Fruit fly (Drosophila melanogaster) whole organism, embryonic: Measurements from ENCODE around the gene IntS4.

ENCODE experiments used
- Atf6 ChIP-seq: fragments of 200-800 bp; sonication (Bioruptor generic); IDR thresholded peaks from 2 replicates; pipeline ENCODE4 v1.3.6; 2022; ENCODE audit warnings: missing biosample characterization, missing genetic modification characterization
- BEAF-32 ChIP-seq: fragments of 200-800 bp; sonication (Bioruptor generic); optimal IDR thresholded peaks from 3 replicates; lab custom pipeline; 2017; ENCODE audit warnings: missing biosample characterization, missing genetic modification characterization, mild to moderate bottlenecking, moderate library complexity, missing genetic modification reagents
- Bteb2 ChIP-seq: fragments of 200-800 bp; sonication (Bioruptor generic); optimal IDR thresholded peaks from 2 replicates; lab custom pipeline; 2016; ENCODE audit warnings: missing biosample characterization, missing genetic modification characterization
- CG10565 ChIP-seq: fragments of 200-800 bp; sonication (Bioruptor generic); optimal IDR thresholded peaks from 3 replicates; lab custom pipeline; 2016; ENCODE audit warnings: missing biosample characterization, mild to moderate bottlenecking, missing genetic modification characterization
- CG11456 ChIP-seq: fragments of 200-800 bp; sonication (Bioruptor generic); IDR thresholded peaks from 3 replicates; pipeline ENCODE4 v1.3.6; 2022; ENCODE audit warnings: missing biosample characterization, missing genetic modification characterization
- CG1233 ChIP-seq: fragments of 200-800 bp; sonication (Bioruptor generic); optimal IDR thresholded peaks from 4 replicates; lab custom pipeline; 2018; ENCODE audit warnings: missing biosample characterization, mild to moderate bottlenecking, missing genetic modification characterization
- CG12769 ChIP-seq: fragments of 200-800 bp; sonication (Bioruptor generic); optimal IDR thresholded peaks from 2 replicates; lab custom pipeline; 2019; ENCODE audit warnings: missing biosample characterization, mild to moderate bottlenecking, missing genetic modification characterization, moderate library complexity
- CG13296 ChIP-seq: fragments of 200-800 bp; sonication (Bioruptor generic); optimal IDR thresholded peaks from 3 replicates; lab custom pipeline; 2018; ENCODE audit warnings: missing biosample characterization, mild to moderate bottlenecking, missing genetic modification characterization
- CG13624 ChIP-seq: fragments of 200-800 bp; sonication (Bioruptor generic); optimal IDR thresholded peaks from 2 replicates; lab custom pipeline; 2016; ENCODE audit warnings: missing biosample characterization, missing genetic modification characterization
- CG15073 ChIP-seq: fragments of 200-800 bp; sonication (Bioruptor generic); optimal IDR thresholded peaks from 2 replicates; lab custom pipeline; 2016; ENCODE audit warnings: missing biosample characterization, missing genetic modification characterization
- CG15514 ChIP-seq: fragments of 200-800 bp; sonication (Bioruptor generic); optimal IDR thresholded peaks from 3 replicates; lab custom pipeline; 2017; ENCODE audit warnings: missing biosample characterization, missing genetic modification characterization, mild to moderate bottlenecking, moderate library complexity, missing genetic modification reagents
- CG1603 ChIP-seq: fragments of 200-800 bp; sonication (Bioruptor generic); optimal IDR thresholded peaks from 2 replicates; lab custom pipeline; 2019; ENCODE audit warnings: missing biosample characterization, mild to moderate bottlenecking, missing genetic modification characterization, moderate library complexity
- CG17328 ChIP-seq: fragments of 200-800 bp; sonication (Bioruptor generic); IDR thresholded peaks from 2 replicates; pipeline ENCODE4 v1.3.6; 2022; ENCODE audit warnings: missing biosample characterization, missing genetic modification characterization
- CG17912 ChIP-seq: fragments of 200-800 bp; sonication (Bioruptor generic); optimal IDR thresholded peaks from 2 replicates; lab custom pipeline; 2018; ENCODE audit warnings: missing biosample characterization, mild to moderate bottlenecking, missing genetic modification characterization
- CG2875 ChIP-seq: fragments of 200-800 bp; sonication (Bioruptor generic); optimal IDR thresholded peaks from 2 replicates; lab custom pipeline; 2017; ENCODE audit warnings: missing biosample characterization, mild to moderate bottlenecking, missing genetic modification characterization, missing genetic modification reagents
- CG2889 ChIP-seq: fragments of 200-800 bp; sonication (Bioruptor generic); IDR thresholded peaks from 3 replicates; pipeline ENCODE4 v1.3.6; 2022; ENCODE audit warnings: missing biosample characterization, missing genetic modification characterization
- CG3281 ChIP-seq: fragments of 200-800 bp; sonication (Bioruptor generic); optimal IDR thresholded peaks from 3 replicates; lab custom pipeline; 2017; ENCODE audit warnings: missing biosample characterization, mild to moderate bottlenecking, missing genetic modification characterization
- CG34422 ChIP-seq: fragments of 200-800 bp; sonication (Bioruptor generic); IDR thresholded peaks from 3 replicates; pipeline ENCODE4 v1.3.6; 2022; ENCODE audit warnings: missing biosample characterization, missing genetic modification characterization
- CG4707 ChIP-seq: fragments of 200-800 bp; sonication (Bioruptor generic); optimal IDR thresholded peaks from 2 replicates; lab custom pipeline; 2018; ENCODE audit warnings: missing biosample characterization, mild to moderate bottlenecking, missing genetic modification characterization, moderate library complexity
- CG7987 ChIP-seq: fragments of 200-800 bp; sonication (Bioruptor generic); optimal IDR thresholded peaks from 2 replicates; lab custom pipeline; 2018; ENCODE audit warnings: missing biosample characterization, mild to moderate bottlenecking, missing genetic modification characterization, moderate library complexity
- CG8388 ChIP-seq: fragments of 200-800 bp; sonication (Bioruptor generic); optimal IDR thresholded peaks from 2 replicates; lab custom pipeline; 2019; ENCODE audit warnings: missing biosample characterization, mild to moderate bottlenecking, missing genetic modification characterization, moderate library complexity
- Fer1 ChIP-seq: fragments of 200-800 bp; sonication (Bioruptor generic); optimal IDR thresholded peaks from 2 replicates; lab custom pipeline; 2017; ENCODE audit warnings: missing biosample characterization, mild to moderate bottlenecking, missing genetic modification characterization
- Hr3 ChIP-seq: fragments of 200-800 bp; sonication (Bioruptor generic); optimal IDR thresholded peaks from 3 replicates; lab custom pipeline; 2016; ENCODE audit warnings: missing biosample characterization, missing genetic modification characterization
- Hr78 ChIP-seq, 2 experiments: fragments of 200-800 bp in 1 of 2; fragments of >200 bp in 1 of 2; sonication (Bioruptor generic) in 1 of 2; optimal IDR thresholded peaks; 2 replicates each; lab custom pipeline; 2017 to 2019; ENCODE audit warnings: missing biosample characterization in 2 of 2, missing genetic modification characterization in 2 of 2, mild to moderate bottlenecking in 1 of 2, moderate library complexity in 1 of 2
- Meics ChIP-seq: fragments of 200-800 bp; sonication (Bioruptor generic); optimal IDR thresholded peaks from 2 replicates; lab custom pipeline; 2017; ENCODE audit warnings: missing biosample characterization, mild to moderate bottlenecking, missing genetic modification characterization
- Nf-YA ChIP-seq: fragments of 200-800 bp; sonication (Bioruptor generic); IDR thresholded peaks from 2 replicates; pipeline ENCODE4 v1.3.6; 2022; ENCODE audit warnings: missing biosample characterization, missing genetic modification characterization
- Stat92E ChIP-seq, 3 experiments: fragments of >200 bp in 2 of 3; fragments of 200-800 bp in 1 of 3; sonication (Bioruptor generic) in 1 of 3; optimal IDR thresholded peaks; 2 replicates each; lab custom pipeline; 2017 to 2019; ENCODE audit warnings: missing biosample characterization in 3 of 3, missing genetic modification characterization in 3 of 3, mild to moderate bottlenecking in 1 of 3, moderate library complexity in 1 of 3
- Taf1 ChIP-seq: fragments of 200-800 bp; sonication (Bioruptor generic); IDR thresholded peaks from 2 replicates; pipeline ENCODE4 v1.3.6; 2022; ENCODE audit warnings: missing biosample characterization, missing genetic modification characterization
- Trl ChIP-seq, 3 experiments: fragments of >200 bp in 2 of 3; fragments of 200-800 bp in 1 of 3; sonication (Bioruptor generic) in 1 of 3; optimal IDR thresholded peaks; 2 replicates in 1 of 3; 3 replicates in 2 of 3; lab custom pipeline; 2016 to 2017; ENCODE audit warnings: missing biosample characterization in 1 of 3, missing genetic modification characterization in 1 of 3
- bab2 ChIP-seq: fragments of 200-800 bp; sonication (Bioruptor generic); optimal IDR thresholded peaks from 2 replicates; lab custom pipeline; 2016; ENCODE audit warnings: missing biosample characterization, missing genetic modification characterization
- bbx ChIP-seq: fragments of 200-800 bp; sonication (Bioruptor generic); IDR thresholded peaks from 2 replicates; pipeline ENCODE4 v1.3.6; 2022; ENCODE audit warnings: missing biosample characterization, missing genetic modification characterization; ENCODE audit not compliant: partially characterized antibody
- bcd ChIP-seq: fragments of 200-800 bp; sonication (Bioruptor generic); optimal IDR thresholded peaks from 2 replicates; lab custom pipeline; 2017; ENCODE audit warnings: missing biosample characterization, mild to moderate bottlenecking, missing genetic modification characterization
- br ChIP-seq: fragments of >200 bp; optimal IDR thresholded peaks from 2 replicates; lab custom pipeline; 2017
- cato ChIP-seq: fragments of 200-800 bp; sonication (Bioruptor generic); optimal IDR thresholded peaks from 2 replicates; lab custom pipeline; 2016; ENCODE audit warnings: missing biosample characterization, missing genetic modification characterization, borderline replicate concordance
- ci ChIP-seq: fragments of 200-800 bp; sonication (Bioruptor generic); IDR thresholded peaks from 3 replicates; pipeline ENCODE4 v1.3.6; 2022; ENCODE audit warnings: missing biosample characterization, missing genetic modification characterization
- dmrt11E ChIP-seq: fragments of 200-800 bp; sonication (Bioruptor generic); optimal IDR thresholded peaks from 3 replicates; lab custom pipeline; 2018; ENCODE audit warnings: missing biosample characterization, mild to moderate bottlenecking, missing genetic modification characterization, moderate library complexity
- dmrt99B ChIP-seq: fragments of 200-800 bp; sonication (Bioruptor generic); optimal IDR thresholded peaks from 2 replicates; lab custom pipeline; 2018; ENCODE audit warnings: missing biosample characterization, mild to moderate bottlenecking, missing genetic modification characterization, moderate library complexity
- dpn ChIP-seq, 2 experiments: fragments of 200-800 bp; sonication (Bioruptor generic); optimal IDR thresholded peaks; 3 replicates each; lab custom pipeline; 2016; ENCODE audit warnings: missing biosample characterization in 2 of 2, missing genetic modification characterization in 2 of 2
- esg ChIP-seq: fragments of 200-800 bp; sonication (Bioruptor generic); conservative IDR thresholded peaks from 2 replicates; pipeline ENCODE4 v1.3.6; 2022; ENCODE audit warnings: missing biosample characterization, missing genetic modification characterization
- fd96Cb ChIP-seq: fragments of 200-800 bp; sonication (Bioruptor generic); optimal IDR thresholded peaks from 2 replicates; lab custom pipeline; 2018; ENCODE audit warnings: missing biosample characterization, mild to moderate bottlenecking, missing genetic modification characterization, moderate library complexity
- gcm ChIP-seq: fragments of 200-800 bp; sonication (Bioruptor generic); optimal IDR thresholded peaks from 2 replicates; lab custom pipeline; 2019; ENCODE audit warnings: missing biosample characterization, mild to moderate bottlenecking, missing genetic modification characterization, moderate library complexity
- repo ChIP-seq: fragments of 200-800 bp; sonication (Bioruptor generic); optimal IDR thresholded peaks from 2 replicates; lab custom pipeline; 2016; ENCODE audit warnings: missing biosample characterization, missing genetic modification characterization
- run ChIP-seq: fragments of 200-800 bp; sonication (Bioruptor generic); optimal IDR thresholded peaks from 3 replicates; lab custom pipeline; 2018; ENCODE audit warnings: missing biosample characterization, mild to moderate bottlenecking, missing genetic modification characterization
- sens-2 ChIP-seq: fragments of 200-800 bp; sonication (Bioruptor generic); IDR thresholded peaks from 2 replicates; pipeline ENCODE4 v1.3.6; 2022; ENCODE audit warnings: missing biosample characterization, missing genetic modification characterization
- slbo ChIP-seq: fragments of 200-800 bp; sonication (Bioruptor generic); IDR thresholded peaks from 2 replicates; pipeline ENCODE4 v1.3.6; 2022; ENCODE audit warnings: missing biosample characterization, missing genetic modification characterization
- stwl ChIP-seq: fragments of 200-800 bp; sonication (Bioruptor generic); optimal IDR thresholded peaks from 3 replicates; lab custom pipeline; 2018; ENCODE audit warnings: missing biosample characterization, mild to moderate bottlenecking, missing genetic modification characterization, moderate library complexity
- tup ChIP-seq: fragments of 200-800 bp; sonication (Bioruptor generic); optimal IDR thresholded peaks from 2 replicates; lab custom pipeline; 2016; ENCODE audit warnings: missing biosample characterization, mild to moderate bottlenecking, missing genetic modification characterization, moderate library complexity
- wdn ChIP-seq: fragments of 200-800 bp; sonication (Bioruptor generic); IDR thresholded peaks from 2 replicates; pipeline ENCODE4 v1.3.6; 2022; ENCODE audit warnings: missing biosample characterization, missing genetic modification characterization
- zfh1 ChIP-seq: fragments of 200-800 bp; sonication (Bioruptor generic); IDR thresholded peaks from 3 replicates; pipeline ENCODE4 v1.3.6; 2022; ENCODE audit warnings: missing biosample characterization, missing genetic modification characterization

IntS4 gene

DNA sequence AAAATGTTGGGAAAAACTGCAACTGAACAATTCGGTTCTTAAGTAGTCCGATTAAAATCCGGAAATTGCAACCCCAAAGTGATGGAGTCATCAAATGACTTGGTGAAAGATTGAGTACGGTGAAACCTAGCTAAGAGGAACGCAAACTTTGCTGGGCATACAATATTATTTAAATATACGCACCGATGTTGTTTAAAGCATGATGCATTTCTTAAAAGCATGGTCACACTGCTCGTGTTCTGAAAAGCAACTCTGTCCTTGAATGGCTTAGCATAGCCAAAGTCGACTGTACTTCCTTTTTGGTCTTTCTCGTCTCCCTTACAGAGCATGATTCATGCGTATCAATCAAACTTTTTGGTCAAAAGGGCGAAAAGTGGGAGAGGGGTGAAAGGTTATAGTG, 21.9 kb downstream of the IntS4 start (continued):
- no peak for TF ChIP-seq CG3281 (GFP tag; lab: Kevin White, UChicago)
- 0 out of 2 replicates have a peak, but pooled peaks have one; percentile 15 for TF ChIP-seq CG17328 (GFP tag; lab: Robert Waterston, UW)
- no peak for TF ChIP-seq CG15073 (GFP tag; lab: Kevin White, UChicago)
- peak; percentile 50; the same call in 1 of the 2 replicates for TF ChIP-seq Atf6
- peak; percentile 7 for TF ChIP-seq bcd (GFP tag; lab: Kevin White, UChicago)
- TF ChIP-seq Meics (GFP tag; lab: Kevin White, UChicago), result peak; percentile 15
- no peak for TF ChIP-seq fd96Cb (tag; lab: Kevin White, UChicago)
- no peak for TF ChIP-seq CG8388 (GFP tag; lab: Kevin White, UChicago)
- TF ChIP-seq BEAF-32, result no peak
- TF ChIP-seq bab2 (GFP tag; lab: Kevin White, UChicago), result peak; percentile 31
- no peak for TF ChIP-seq Hr3
- TF ChIP-seq dmrt99B (tag; lab: Kevin White, UChicago), result peak; percentile 61
- TF ChIP-seq run (tag; lab: Kevin White, UChicago), result no peak
- no peak for TF ChIP-seq CG10565
- TF ChIP-seq Fer1 (GFP tag; lab: Kevin White, UChicago), result peak; percentile 44
- TF ChIP-seq Bteb2 (GFP tag; lab: Kevin White, UChicago), result no peak
- no peak for TF ChIP-seq CG13624 (GFP tag; lab: Kevin White, UChicago)
- TF ChIP-seq dpn (GFP tag; optimal IDR thresholded peaks at IDR 0.05; lab: Kevin White, UChicago), result peak; percentile 27 to 41
- TF ChIP-seq CG2875 (GFP tag; lab: Kevin White, UChicago), result no peak
- TF ChIP-seq CG17912 (GFP tag; lab: Kevin White, UChicago), result no peak
- peak; percentile 39; the same call in 1 of the 2 replicates for TF ChIP-seq wdn (GFP tag; lab: Robert Waterston, UW)
- TF ChIP-seq CG11456 (GFP tag; lab: Robert Waterston, UW), result no peak
- TF ChIP-seq zfh1, result peak; percentile 40; the same call in 1 of the 3 replicates
- TF ChIP-seq CG13296 (GFP tag; lab: Kevin White, UChicago), result no peak
- peak; percentile 63 for TF ChIP-seq slbo (GFP tag; lab: Robert Waterston, UW)
- TF ChIP-seq CG7987, result no peak
- TF ChIP-seq CG15514 (GFP tag; lab: Kevin White, UChicago), result peak; percentile 0
- TF ChIP-seq sens-2 (GFP tag; lab: Robert Waterston, UW), result no peak
- TF ChIP-seq CG2889, result 0 out of 3 replicates have a peak, but pooled peaks have one; percentile 7
- TF ChIP-seq stwl (tag; lab: Kevin White, UChicago), result peak; percentile 40
- no peak for TF ChIP-seq esg
- TF ChIP-seq CG1603 (tag; lab: Kevin White, UChicago), result peak; percentile 34
- TF ChIP-seq br (lab: Kevin White, UChicago), result no peak
- TF ChIP-seq Nf-YA (GFP tag; lab: Robert Waterston, UW), result 0 out of 2 replicates have a peak, but pooled peaks have one; percentile 16
- TF ChIP-seq CG12769 (tag; lab: Kevin White, UChicago), result peak; percentile 49
- no peak for TF ChIP-seq bbx (GFP tag; lab: Robert Waterston, UW)
- no peak for TF ChIP-seq tup (GFP tag; lab: Kevin White, UChicago)
- TF ChIP-seq repo (GFP tag; lab: Kevin White, UChicago), result no peak
- no peak for TF ChIP-seq cato (GFP tag; lab: Kevin White, UChicago)
- no peak for TF ChIP-seq dmrt11E (tag; lab: Kevin White, UChicago)
- TF ChIP-seq Taf1 (GFP tag; lab: Robert Waterston, UW), result no peak
- TF ChIP-seq CG4707 (GFP tag; lab: Kevin White, UChicago), result peak; percentile 5
- TF ChIP-seq CG1233 (GFP tag; lab: Kevin White, UChicago), result no peak
- TF ChIP-seq Stat92E (GFP tag; optimal IDR thresholded peaks at IDR 0.05; lab: Kevin White, UChicago), result no peak
- no peak for TF ChIP-seq Trl (optimal IDR thresholded peaks at IDR 0.05; lab: Kevin White, UChicago)
- TF ChIP-seq Trl (GFP tag; optimal IDR thresholded peaks at IDR 0.05; lab: Kevin White, UChicago), result peak; percentile 46
- TF ChIP-seq CG34422 (GFP tag; lab: Robert Waterston, UW), result 0 out of 3 replicates have a peak, but pooled peaks have one; percentile 46
- peak; percentile 67; the same call in 1 of the 3 replicates for TF ChIP-seq ci (GFP tag; lab: Robert Waterston, UW)
- no peak for TF ChIP-seq gcm (GFP tag; lab: Kevin White, UChicago)
- peak in 1 of 2 experiments; percentile 29 for TF ChIP-seq Hr78 (GFP tag; optimal IDR thresholded peaks at IDR 0.05; lab: Kevin White, UChicago)
